Worm (Caenorhabditis elegans): ENCODE results near the gene F52C6.2.

DNA sequence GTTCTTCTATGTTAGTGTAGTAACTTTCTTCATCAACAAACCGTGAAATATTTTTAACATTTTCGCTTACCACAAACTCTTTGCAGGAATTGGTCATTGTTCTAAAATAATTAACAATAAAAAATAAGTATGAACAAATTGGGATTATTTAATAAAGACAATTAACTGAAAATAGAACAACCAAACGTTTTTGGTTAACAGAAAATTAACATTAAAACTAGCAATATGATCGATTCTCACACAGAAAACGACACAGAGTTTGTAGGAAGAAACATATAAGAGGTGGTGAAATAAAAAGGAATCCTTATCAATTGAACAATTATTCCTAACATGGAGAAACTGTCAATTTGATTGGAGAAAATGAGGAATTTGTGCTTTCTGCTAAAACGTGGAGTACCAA is 47.6 kb upstream of the F52C6.2 start, which contains the start of gene math-16:
- TF ChIP-seq klf-2 (GFP tag; conservative IDR thresholded peaks at IDR 0.05) (no peak), med-1 (GFP tag; optimal IDR thresholded peaks at IDR 0.05; ENCODE audit: insufficient read depth) (no peak), ref-1 (GFP tag; conservative IDR thresholded peaks at IDR 0.05) (no peak), T22C8.4 (GFP tag; IDR thresholded peaks at IDR 0.05) (no peak)
